Worm (Caenorhabditis elegans) whole organism, young adult: Measurements from ENCODE around the gene rpl-15.
A peak's percentile ranks its signal among the peaks of the same experiment; 100 is the strongest.

ENCODE experiments used
- B0035.1 ChIP-seq: sonication (generic microtip); optimal IDR thresholded peaks from 2 replicates; lab custom pipeline; 2016; ENCODE audit warnings: missing genetic modification characterization, mild to moderate bottlenecking, missing compliant biosample characterization, missing genotype, missing genetic modification reagents
- C17E4.6 ChIP-seq: fragments of 200-800 bp; sonication (Bioruptor generic); IDR thresholded peaks from 2 replicates; pipeline ENCODE4 v1.3.6; 2022; ENCODE audit warnings: missing genetic modification reagents, missing genetic modification characterization, missing compliant biosample characterization
- F33H1.4 ChIP-seq: fragments of 200-800 bp; sonication (Bioruptor generic); IDR thresholded peaks from 2 replicates; pipeline ENCODE4 v1.3.6; 2022; ENCODE audit warnings: missing genetic modification reagents, missing genetic modification characterization, missing compliant biosample characterization
- F57A8.1 ChIP-seq: fragments of 200-800 bp; sonication (Bioruptor generic); optimal IDR thresholded peaks from 2 replicates; lab custom pipeline; 2018; ENCODE audit warnings: mild to moderate bottlenecking, missing genetic modification characterization, moderate library complexity, missing compliant biosample characterization
- F57C9.4 ChIP-seq: sonication (generic microtip); optimal IDR thresholded peaks from 2 replicates; lab custom pipeline; 2017; ENCODE audit warnings: mild to moderate bottlenecking, missing genetic modification characterization, missing compliant biosample characterization
- T26A5.8 ChIP-seq: sonication (generic microtip); optimal IDR thresholded peaks from 2 replicates; lab custom pipeline; 2016; ENCODE audit warnings: missing genetic modification characterization, missing compliant biosample characterization
- Y53F4B.3 ChIP-seq: fragments of 200-800 bp; sonication (Bioruptor generic); IDR thresholded peaks from 2 replicates; pipeline ENCODE4 v1.3.6; 2022; ENCODE audit warnings: missing genetic modification reagents, missing genetic modification characterization, missing compliant biosample characterization
- Y79H2A.3 ChIP-seq: fragments of 200-800 bp; sonication (Bioruptor generic); conservative IDR thresholded peaks from 2 replicates; pipeline ENCODE4 v1.3.6; 2022; ENCODE audit warnings: missing genetic modification reagents, missing genetic modification characterization, missing compliant biosample characterization
- ama-1 ChIP-seq, 3 experiments: fragments of 150-350 bp in 1 of 3; sonication (generic microtip) in 2 of 3; optimal IDR thresholded peaks; 2 replicates each; lab custom pipeline; 2014 to 2018; ENCODE audit warnings: missing biosample characterization in 2 of 3, missing genetic modification characterization in 2 of 3, missing genetic modification reagents in 2 of 3
- attf-3 ChIP-seq: fragments of 200-800 bp; sonication (Bioruptor generic); conservative IDR thresholded peaks from 2 replicates; pipeline ENCODE4 v1.3.6; 2022; ENCODE audit warnings: missing genetic modification reagents, missing genetic modification characterization, missing compliant biosample characterization
- attf-5 ChIP-seq: fragments of 200-800 bp; sonication (Bioruptor generic); optimal IDR thresholded peaks from 2 replicates; lab custom pipeline; 2018; ENCODE audit warnings: mild to moderate bottlenecking, missing genetic modification characterization, missing compliant biosample characterization
- attf-6 ChIP-seq: fragments of 200-800 bp; sonication (Bioruptor generic); IDR thresholded peaks from 2 replicates; pipeline ENCODE4 v1.3.6; 2022; ENCODE audit warnings: missing genetic modification reagents, missing genetic modification characterization, missing compliant biosample characterization
- bed-1 ChIP-seq: fragments of 200-800 bp; sonication (Bioruptor generic); IDR thresholded peaks from 2 replicates; pipeline ENCODE4 v1.3.6; 2022; ENCODE audit warnings: missing genetic modification reagents, missing genetic modification characterization, missing compliant biosample characterization
- bed-2 ChIP-seq: fragments of 200-800 bp; sonication (Bioruptor generic); IDR thresholded peaks from 2 replicates; pipeline ENCODE4 v1.3.6; 2022; ENCODE audit warnings: missing genetic modification reagents, missing genetic modification characterization, missing compliant biosample characterization
- cebp-1 ChIP-seq, 2 experiments: fragments of 200-800 bp in 1 of 2; sonication (Bioruptor generic) in 1 of 2; sonication (generic microtip) in 1 of 2; IDR thresholded peaks in 1 of 2; optimal IDR thresholded peaks in 1 of 2; 2 replicates each; pipeline versions ENCODE4 v1.3.6 to Lab custom; 2017 to 2022; ENCODE audit warnings: missing compliant biosample characterization in 2 of 2, missing genetic modification characterization in 2 of 2, mild to moderate bottlenecking in 1 of 2, missing genetic modification reagents in 1 of 2, moderate library complexity in 1 of 2
- cebp-2 ChIP-seq: fragments of 200-800 bp; sonication (Bioruptor generic); IDR thresholded peaks from 2 replicates; pipeline ENCODE4 v1.3.6; 2022; ENCODE audit warnings: missing genetic modification characterization, missing compliant biosample characterization
- ceh-79 ChIP-seq: sonication (generic microtip); optimal IDR thresholded peaks from 2 replicates; lab custom pipeline; 2017; ENCODE audit warnings: mild to moderate bottlenecking, missing genetic modification characterization, missing compliant biosample characterization
- dpff-1 ChIP-seq: sonication (generic microtip); optimal IDR thresholded peaks from 2 replicates; lab custom pipeline; 2017; ENCODE audit warnings: mild to moderate bottlenecking, missing genetic modification characterization, missing compliant biosample characterization
- egl-44 ChIP-seq: fragments of 200-800 bp; sonication (Bioruptor generic); IDR thresholded peaks from 2 replicates; pipeline ENCODE4 v1.3.6; 2022; ENCODE audit warnings: missing genetic modification reagents, missing genetic modification characterization, missing compliant biosample characterization
- egrh-3 ChIP-seq: fragments of 200-800 bp; sonication (Bioruptor generic); IDR thresholded peaks from 2 replicates; pipeline ENCODE4 v1.3.6; 2022; ENCODE audit warnings: missing genetic modification reagents, missing genetic modification characterization, missing compliant biosample characterization
- ets-4 ChIP-seq: fragments of 200-800 bp; sonication (Bioruptor generic); optimal IDR thresholded peaks from 2 replicates; lab custom pipeline; 2018; ENCODE audit warnings: mild to moderate bottlenecking, missing genetic modification characterization, missing compliant biosample characterization
- fkh-3 ChIP-seq: sonication (generic microtip); optimal IDR thresholded peaks from 2 replicates; lab custom pipeline; 2016; ENCODE audit warnings: mild to moderate bottlenecking, missing genetic modification characterization, missing compliant biosample characterization
- him-1 ChIP-seq: sonication (generic microtip); optimal IDR thresholded peaks from 2 replicates; lab custom pipeline; 2016; ENCODE audit warnings: missing genotype, missing genetic modification reagents, missing genetic modification characterization, missing compliant biosample characterization
- hlh-26 ChIP-seq: fragments of 200-800 bp; sonication (Bioruptor generic); conservative IDR thresholded peaks from 2 replicates; pipeline ENCODE4 v1.3.6; 2022; ENCODE audit warnings: missing genetic modification reagents, missing genetic modification characterization, missing compliant biosample characterization
- hmg-1.2 ChIP-seq: fragments of 200-800 bp; sonication (Bioruptor generic); IDR thresholded peaks from 2 replicates; pipeline ENCODE4 v1.3.6; 2022; ENCODE audit warnings: missing genetic modification reagents, missing genetic modification characterization, missing compliant biosample characterization
- let-526 ChIP-seq: fragments of 200-800 bp; sonication (Bioruptor generic); IDR thresholded peaks from 2 replicates; pipeline ENCODE4 v1.3.6; 2022; ENCODE audit warnings: missing genetic modification reagents, missing genetic modification characterization, missing compliant biosample characterization
- let-607 ChIP-seq, 2 experiments: fragments of 200-800 bp in 1 of 2; sonication (Bioruptor generic) in 1 of 2; sonication (generic microtip) in 1 of 2; optimal IDR thresholded peaks; 2 replicates each; lab custom pipeline; 2016 to 2018; ENCODE audit warnings: mild to moderate bottlenecking in 2 of 2, missing compliant biosample characterization in 2 of 2, missing genetic modification characterization in 2 of 2, moderate library complexity in 2 of 2, missing genotype in 1 of 2
- lin-35 ChIP-seq, 3 experiments: fragments of 150-350 bp in 2 of 3; sonication (generic microtip) in 1 of 3; optimal IDR thresholded peaks; 2 replicates each; lab custom pipeline; 2014 to 2018; ENCODE audit warnings: missing biosample characterization in 3 of 3, missing genetic modification characterization in 3 of 3, missing genetic modification reagents in 3 of 3
- lsl-1 ChIP-seq: fragments of 200-800 bp; sonication (Bioruptor generic); optimal IDR thresholded peaks from 2 replicates; lab custom pipeline; 2018; ENCODE audit warnings: mild to moderate bottlenecking, missing genetic modification characterization, moderate library complexity, missing compliant biosample characterization
- madf-10 ChIP-seq: sonication (generic microtip); optimal IDR thresholded peaks from 2 replicates; lab custom pipeline; 2016; ENCODE audit warnings: mild to moderate bottlenecking, missing genetic modification characterization, missing compliant biosample characterization
- madf-3 ChIP-seq: fragments of 200-800 bp; sonication (Bioruptor generic); IDR thresholded peaks from 2 replicates; pipeline ENCODE4 v1.3.6; 2022; ENCODE audit warnings: missing genetic modification reagents, missing genetic modification characterization, missing compliant biosample characterization
- mes-4 ChIP-seq: sonication (generic microtip); optimal IDR thresholded peaks from 2 replicates; lab custom pipeline; 2016; ENCODE audit warnings: missing genotype, missing genetic modification characterization, missing compliant biosample characterization
- nfya-1 ChIP-seq: sonication (generic microtip); optimal IDR thresholded peaks from 2 replicates; lab custom pipeline; 2017; ENCODE audit warnings: antibody characterized with exemption, missing compliant biosample characterization, missing genetic modification characterization, borderline replicate concordance; ENCODE audit not compliant: insufficient read depth
- nhr-179 ChIP-seq: sonication (generic microtip); optimal IDR thresholded peaks from 2 replicates; lab custom pipeline; 2016; ENCODE audit warnings: mild to moderate bottlenecking, missing genetic modification characterization, missing compliant biosample characterization
- nhr-80 ChIP-seq: sonication (generic microtip); optimal IDR thresholded peaks from 2 replicates; lab custom pipeline; 2016; ENCODE audit warnings: missing genetic modification characterization, missing compliant biosample characterization
- pha-4 ChIP-seq: fragments of 150-350 bp; sonication (generic microtip); optimal IDR thresholded peaks from 2 replicates; lab custom pipeline; 2014; ENCODE audit warnings: missing biosample characterization, missing genetic modification reagents, missing genetic modification characterization
- repo-1 ChIP-seq: sonication (generic microtip); optimal IDR thresholded peaks from 2 replicates; lab custom pipeline; 2017; ENCODE audit warnings: mild to moderate bottlenecking, missing genetic modification characterization, missing compliant biosample characterization
- snpc-1.1 ChIP-seq: sonication (generic microtip); optimal IDR thresholded peaks from 2 replicates; lab custom pipeline; 2017; ENCODE audit warnings: missing genetic modification characterization, mild to moderate bottlenecking, missing compliant biosample characterization, antibody characterized with exemption, moderate library complexity, missing genotype, missing genetic modification reagents; ENCODE audit not compliant: insufficient read depth
- sptf-2 ChIP-seq: fragments of 200-800 bp; sonication (Bioruptor generic); optimal IDR thresholded peaks from 2 replicates; lab custom pipeline; 2018; ENCODE audit warnings: mild to moderate bottlenecking, missing genetic modification characterization, missing compliant biosample characterization
- xnd-1 ChIP-seq: sonication (generic microtip); optimal IDR thresholded peaks from 2 replicates; lab custom pipeline; 2016; ENCODE audit warnings: missing genotype, missing genetic modification reagents, missing genetic modification characterization, missing compliant biosample characterization
- zfh-2 ChIP-seq: fragments of 200-800 bp; sonication (Bioruptor generic); conservative IDR thresholded peaks from 2 replicates; pipeline ENCODE4 v1.3.6; 2022; ENCODE audit warnings: missing genetic modification reagents, missing genetic modification characterization, missing compliant biosample characterization
- ztf-18 ChIP-seq: sonication (generic microtip); optimal IDR thresholded peaks from 2 replicates; lab custom pipeline; 2016; ENCODE audit warnings: missing genotype, mild to moderate bottlenecking, missing genetic modification characterization, missing compliant biosample characterization
- ztf-26 ChIP-seq: sonication (generic microtip); optimal IDR thresholded peaks from 2 replicates; lab custom pipeline; 2017; ENCODE audit warnings: missing genetic modification characterization, missing compliant biosample characterization

rpl-15 gene

ce11 chrIV:659585-659984 lies 5.2 kb upstream of the rpl-15 start:
- TF ChIP-seq egl-44 (GFP tag; lab: Robert Waterston, UW), result no peak
- no peak for TF ChIP-seq cebp-2
- peak; percentile 65 for TF ChIP-seq zfh-2
- TF ChIP-seq hlh-26, result no peak

ce11 chrIV:658497-659177 lies 4.3 kb upstream of the rpl-15 start:
- TF ChIP-seq ceh-79 (tag; lab: Kevin White, UChicago), result no peak
- TF ChIP-seq attf-5 (GFP tag; lab: Kevin White, UChicago), result no peak
- TF ChIP-seq mes-4, result no peak
- TF ChIP-seq xnd-1 (tag; lab: Kevin White, UChicago), result no peak
- no peak for TF ChIP-seq ama-1 (optimal IDR thresholded peaks at IDR 0.05; lab: Kevin White, UChicago)
- TF ChIP-seq ama-1 (GFP tag; optimal IDR thresholded peaks at IDR 0.05; lab: Kevin White, UChicago), result no peak
- TF ChIP-seq ets-4 (GFP tag; lab: Kevin White, UChicago), result no peak
- no peak for TF ChIP-seq F33H1.4
- TF ChIP-seq repo-1, result peak; percentile 63
- no peak for TF ChIP-seq B0035.1 (tag; lab: Kevin White, UChicago)
- no peak for TF ChIP-seq attf-6 (GFP tag; lab: Robert Waterston, UW)
- TF ChIP-seq bed-2, result no peak
- no peak for TF ChIP-seq Y53F4B.3
- 0 out of 2 replicates have a peak, but pooled peaks have one; percentile 16 for TF ChIP-seq hmg-1.2
- TF ChIP-seq cebp-1 (GFP tag; IDR thresholded peaks at IDR 0.05; lab: Robert Waterston, UW), result no peak
- peak; percentile 54 for TF ChIP-seq cebp-1 (tag; optimal IDR thresholded peaks at IDR 0.05; lab: Kevin White, UChicago)

- TF ChIP-seq lin-35 (GFP tag; optimal IDR thresholded peaks at IDR 0.05; lab: Kevin White, UChicago) (no peak), F57C9.4 (tag; lab: Kevin White, UChicago) (no peak), nfya-1 (tag; lab: Kevin White, UChicago) (no peak), let-607 (tag; optimal IDR thresholded peaks at IDR 0.05; lab: Kevin White, UChicago) (peak in 1 of 2 experiments; percentile 2), madf-3 (GFP tag; lab: Robert Waterston, UW) (no peak), F57A8.1 (GFP tag; lab: Kevin White, UChicago) (no peak), him-1 (tag; lab: Kevin White, UChicago) (no peak), nhr-80 (tag; lab: Kevin White, UChicago) (no peak), cebp-2 (no peak), fkh-3 (no peak), attf-3 (GFP tag; lab: Robert Waterston, UW) (no peak; the same call in 1 of the 2 replicates), C17E4.6 (no peak), T26A5.8 (tag; lab: Kevin White, UChicago) (peak; percentile 69), Y79H2A.3 (no peak), snpc-1.1 (tag; lab: Kevin White, UChicago) (peak; percentile 95), nhr-179 (tag; lab: Kevin White, UChicago) (no peak), madf-10 (tag; lab: Kevin White, UChicago) (no peak), let-526 (GFP tag; lab: Robert Waterston, UW) (no peak), Y53F4B.3 (no peak), ztf-18 (tag; lab: Kevin White, UChicago) (no peak), hlh-26 (no peak), bed-1 (GFP tag; lab: Robert Waterston, UW) (no peak), dpff-1 (no peak), lsl-1 (GFP tag; lab: Kevin White, UChicago) (peak; percentile 69), pha-4 (tag; lab: Kevin White, UChicago) (no peak), cebp-1 (GFP tag; IDR thresholded peaks at IDR 0.05; lab: Robert Waterston, UW) (0 out of 2 replicates have a peak, but pooled peaks have one; percentile 42), cebp-1 (tag; optimal IDR thresholded peaks at IDR 0.05; lab: Kevin White, UChicago) (peak; percentile 66), sptf-2 (GFP tag; lab: Kevin White, UChicago) (no peak), egrh-3 (GFP tag; lab: Robert Waterston, UW) (no peak), ztf-26 (tag; lab: Kevin White, UChicago) (peak; percentile 48), zfh-2 (peak; percentile 52; the same call in 1 of the 2 replicates)
Observed at ce11 chrIV:657932-658331, 3.6 kb upstream of the rpl-15 start.
